Fruit fly (Drosophila melanogaster): Measurements from ENCODE around the gene CG32473.
A peak's percentile ranks its signal among the peaks of the same experiment; 100 is the strongest.

The CG32473 gene

dm6 chr3R:13264061-13264661 is 38.3 kb upstream of the CG32473 start, which contains the start of gene Ravus (continued):
- TF ChIP-seq CG7928 (GFP tag; optimal IDR thresholded peaks at IDR 0.05) (no peak), otp (GFP tag; IDR thresholded peaks at IDR 0.05) (no peak), BEAF-32 (GFP tag; optimal IDR thresholded peaks at IDR 0.05) (peak; percentile 53), pfk (GFP tag; optimal IDR thresholded peaks at IDR 0.05) (no peak), caup (GFP tag; optimal IDR thresholded peaks at IDR 0.05; ENCODE audit: severe bottlenecking) (no peak), stwl (tag; optimal IDR thresholded peaks at IDR 0.05) (peak; percentile 82), unc-4 (GFP tag; IDR thresholded peaks at IDR 0.05; ENCODE audit: partially characterized antibody) (no peak), CG2199 (GFP tag; IDR thresholded peaks at IDR 0.05) (no peak), CG6854 (GFP tag; optimal IDR thresholded peaks at IDR 0.05) (no peak), CkIIα-i1 (GFP tag; IDR thresholded peaks at IDR 0.05) (no peak), H2.0 (GFP tag; IDR thresholded peaks at IDR 0.05) (no peak), so (GFP tag; IDR thresholded peaks at IDR 0.05) (no peak), CG2120 (GFP tag; optimal IDR thresholded peaks at IDR 0.05) (peak; percentile 70), nerfin-2 (GFP tag; IDR thresholded peaks at IDR 0.05; ENCODE audit: partially characterized antibody) (no peak), fd96Cb (tag; optimal IDR thresholded peaks at IDR 0.05) (peak; percentile 21), sqz (GFP tag; optimal IDR thresholded peaks at IDR 0.05) (no peak), CTCF (GFP tag; optimal IDR thresholded peaks at IDR 0.05) (no peak), bcd (GFP tag; optimal IDR thresholded peaks at IDR 0.05) (peak; percentile 51), CG12104 (GFP tag; optimal IDR thresholded peaks at IDR 0.05) (no peak), Ravus (GFP tag; IDR thresholded peaks at IDR 0.05) (peak; percentile 22; the same call in 1 of the 2 replicates), Ets65A (GFP tag) (peak; percentile 93), CG7839 (tag; optimal IDR thresholded peaks at IDR 0.05) (no peak), tio (GFP tag; optimal IDR thresholded peaks at IDR 0.05) (no peak), Scr (GFP tag; IDR thresholded peaks at IDR 0.05; ENCODE audit: partially characterized antibody) (no peak), ato (GFP tag; IDR thresholded peaks at IDR 0.05; ENCODE audit: partially characterized antibody) (no peak), ci (GFP tag; IDR thresholded peaks at IDR 0.05) (no peak), CG7963 (GFP tag; IDR thresholded peaks at IDR 0.05; ENCODE audit: partially characterized antibody) (no peak), E2f2 (GFP tag; IDR thresholded peaks at IDR 0.05) (peak; percentile 73), CG8478 (optimal IDR thresholded peaks at IDR 0.05) (no peak), GATAe (GFP tag; conservative IDR thresholded peaks at IDR 0.05) (no peak), NC2α (GFP tag; optimal IDR thresholded peaks at IDR 0.05) (no peak), Stat92E (GFP tag; optimal IDR thresholded peaks at IDR 0.05) (peak in 1 of 3 experiments; percentile 26), gce (GFP tag; IDR thresholded peaks at IDR 0.05) (no peak), jumu (GFP tag; optimal IDR thresholded peaks at IDR 0.05) (peak; percentile 35), CG18599 (GFP tag; optimal IDR thresholded peaks at IDR 0.05) (no peak), inv (GFP tag; IDR thresholded peaks at IDR 0.05; ENCODE audit: partially characterized antibody) (no peak), CG8089 (GFP tag; optimal IDR thresholded peaks at IDR 0.05) (no peak), CG2875 (GFP tag; optimal IDR thresholded peaks at IDR 0.05) (no peak), CG8359 (GFP tag; optimal IDR thresholded peaks at IDR 0.05; ENCODE audit: borderline replicate concordance) (no peak), CG32532 (GFP tag; IDR thresholded peaks at IDR 0.05) (peak; percentile 53), Ets97D (GFP tag; optimal IDR thresholded peaks at IDR 0.05) (peak; percentile 62), crc (GFP tag; optimal IDR thresholded peaks at IDR 0.05) (no peak), CG34376 (GFP tag; optimal IDR thresholded peaks at IDR 0.05) (no peak), CG15479 (GFP tag; optimal IDR thresholded peaks at IDR 0.05) (no peak), CG12219 (GFP tag; optimal IDR thresholded peaks at IDR 0.05) (no peak), Blimp-1 (GFP tag; optimal IDR thresholded peaks at IDR 0.05) (no peak), CG4282 (GFP tag; optimal IDR thresholded peaks at IDR 0.05) (no peak), ash1 (GFP tag; optimal IDR thresholded peaks at IDR 0.05) (no peak), Max (GFP tag; optimal IDR thresholded peaks at IDR 0.05) (peak; percentile 50), CG15269 (tag; optimal IDR thresholded peaks at IDR 0.05) (no peak)
